Fruit fly (Drosophila melanogaster) whole organism, embryonic: ENCODE data around the gene UQCR-14.
A peak's percentile ranks its signal among the peaks of the same experiment; 100 is the strongest.

Source experiments
- Antp ChIP-seq: fragments of 200-800 bp; sonication (Bioruptor generic); optimal IDR thresholded peaks from 3 replicates; lab custom pipeline; 2016; ENCODE audit warnings: missing biosample characterization, missing genetic modification characterization
- Awh ChIP-seq: fragments of 200-800 bp; sonication (Bioruptor generic); IDR thresholded peaks from 2 replicates; pipeline ENCODE4, ENCODE4 v1.3.6; 2022; ENCODE audit warnings: missing biosample characterization, missing genetic modification characterization
- BEAF-32 ChIP-seq: fragments of 200-800 bp; sonication (Bioruptor generic); optimal IDR thresholded peaks from 3 replicates; lab custom pipeline; 2017; ENCODE audit warnings: missing biosample characterization, missing genetic modification characterization, mild to moderate bottlenecking, moderate library complexity, missing genetic modification reagents
- Bgb ChIP-seq: fragments of 200-800 bp; sonication (Bioruptor generic); IDR thresholded peaks from 2 replicates; pipeline ENCODE4 v1.3.6; 2022; ENCODE audit warnings: missing biosample characterization, missing genetic modification characterization; ENCODE audit not compliant: partially characterized antibody
- CG10147 ChIP-seq: fragments of 200-800 bp; sonication (Bioruptor generic); optimal IDR thresholded peaks from 2 replicates; lab custom pipeline; 2019; ENCODE audit warnings: missing biosample characterization, mild to moderate bottlenecking, missing genetic modification characterization, moderate library complexity
- CG1024 ChIP-seq: fragments of 200-800 bp; sonication (Bioruptor generic); IDR thresholded peaks from 2 replicates; pipeline ENCODE4 v1.3.6; 2022; ENCODE audit warnings: missing biosample characterization, missing genetic modification characterization
- CG10462 ChIP-seq: fragments of 200-800 bp; sonication (Bioruptor generic); optimal IDR thresholded peaks from 2 replicates; lab custom pipeline; 2016; ENCODE audit warnings: missing biosample characterization, missing genetic modification characterization
- CG10543 ChIP-seq: fragments of 200-800 bp; sonication (Bioruptor generic); optimal IDR thresholded peaks from 3 replicates; lab custom pipeline; 2017; ENCODE audit warnings: missing biosample characterization, mild to moderate bottlenecking, missing genetic modification characterization, moderate library complexity
- CG10654 ChIP-seq: fragments of 200-800 bp; sonication (Bioruptor generic); optimal IDR thresholded peaks from 2 replicates; lab custom pipeline; 2016; ENCODE audit warnings: missing biosample characterization, missing genetic modification characterization
- CG11695 ChIP-seq: fragments of 200-800 bp; sonication (Bioruptor generic); IDR thresholded peaks from 3 replicates; pipeline ENCODE4 v1.3.6; 2022; ENCODE audit warnings: missing biosample characterization, missing genetic modification characterization
- CG12391 ChIP-seq: fragments of 200-800 bp; sonication (Bioruptor generic); optimal IDR thresholded peaks from 3 replicates; lab custom pipeline; 2018; ENCODE audit warnings: missing biosample characterization, mild to moderate bottlenecking, missing genetic modification characterization, moderate library complexity
- CG14710 ChIP-seq: fragments of 200-800 bp; sonication (Bioruptor generic); optimal IDR thresholded peaks from 3 replicates; lab custom pipeline; 2019; ENCODE audit warnings: missing biosample characterization, mild to moderate bottlenecking, missing genetic modification characterization, moderate library complexity
- CG15479 ChIP-seq: fragments of 200-800 bp; sonication (Bioruptor generic); optimal IDR thresholded peaks from 3 replicates; lab custom pipeline; 2019; ENCODE audit warnings: missing biosample characterization, mild to moderate bottlenecking, missing genetic modification characterization, moderate library complexity
- CG1603 ChIP-seq: fragments of 200-800 bp; sonication (Bioruptor generic); optimal IDR thresholded peaks from 2 replicates; lab custom pipeline; 2019; ENCODE audit warnings: missing biosample characterization, mild to moderate bottlenecking, missing genetic modification characterization, moderate library complexity
- CG18011 ChIP-seq: fragments of 200-800 bp; sonication (Bioruptor generic); optimal IDR thresholded peaks from 2 replicates; lab custom pipeline; 2017; ENCODE audit warnings: missing biosample characterization, missing genetic modification characterization, mild to moderate bottlenecking, moderate library complexity, missing genotype
- CG2116 ChIP-seq: fragments of 200-800 bp; sonication (Bioruptor generic); optimal IDR thresholded peaks from 3 replicates; lab custom pipeline; 2018; ENCODE audit warnings: missing biosample characterization, mild to moderate bottlenecking, missing genetic modification characterization
- CG2120 ChIP-seq: fragments of 200-800 bp; sonication (Bioruptor generic); optimal IDR thresholded peaks from 3 replicates; lab custom pipeline; 2016; ENCODE audit warnings: missing biosample characterization, missing genetic modification characterization
- CG2712 ChIP-seq: fragments of 200-800 bp; optimal IDR thresholded peaks from 3 replicates; lab custom pipeline; 2019; ENCODE audit warnings: missing biosample characterization, mild to moderate bottlenecking, missing genetic modification characterization, moderate library complexity
- CG31441 ChIP-seq: fragments of 200-800 bp; sonication (Bioruptor generic); IDR thresholded peaks from 2 replicates; pipeline ENCODE4 v1.3.6; 2022; ENCODE audit warnings: missing biosample characterization, missing genetic modification characterization
- CG32767 ChIP-seq: fragments of 200-800 bp; sonication (Bioruptor generic); IDR thresholded peaks from 2 replicates; pipeline ENCODE4 v1.3.6; 2022; ENCODE audit warnings: missing biosample characterization, missing genetic modification characterization
- CG4707 ChIP-seq: fragments of 200-800 bp; sonication (Bioruptor generic); optimal IDR thresholded peaks from 2 replicates; lab custom pipeline; 2018; ENCODE audit warnings: missing biosample characterization, mild to moderate bottlenecking, missing genetic modification characterization, moderate library complexity
- CG8944 ChIP-seq: fragments of 200-800 bp; sonication (Bioruptor generic); optimal IDR thresholded peaks from 3 replicates; lab custom pipeline; 2016; ENCODE audit warnings: missing biosample characterization, missing genetic modification characterization
- D ChIP-seq, 2 experiments: fragments of 200-800 bp in 1 of 2; fragments of >200 bp in 1 of 2; sonication (Bioruptor generic) in 1 of 2; optimal IDR thresholded peaks; 2 replicates in 1 of 2; 3 replicates in 1 of 2; lab custom pipeline; 2017; ENCODE audit warnings: mild to moderate bottlenecking in 1 of 2, missing biosample characterization in 1 of 2, missing genetic modification characterization in 1 of 2, missing genetic modification reagents in 1 of 2
- Dbx ChIP-seq: fragments of 200-800 bp; sonication (Bioruptor generic); IDR thresholded peaks from 3 replicates; pipeline ENCODE4 v1.3.6; 2022; ENCODE audit warnings: missing biosample characterization, missing genetic modification characterization
- Dip3 ChIP-seq: fragments of 200-800 bp; sonication (Bioruptor generic); optimal IDR thresholded peaks from 3 replicates; lab custom pipeline; 2016; ENCODE audit warnings: missing biosample characterization, missing genetic modification characterization
- Doc2 ChIP-seq: fragments of 200-800 bp; sonication (Bioruptor generic); IDR thresholded peaks from 2 replicates; pipeline ENCODE4 v1.3.6; 2022; ENCODE audit warnings: missing biosample characterization, missing genetic modification characterization
- E2f2 ChIP-seq: fragments of 200-800 bp; sonication (Bioruptor generic); IDR thresholded peaks from 2 replicates; pipeline ENCODE4 v1.3.6; 2022; ENCODE audit warnings: missing biosample characterization, missing genetic modification characterization
- Ets97D ChIP-seq: fragments of 200-800 bp; sonication (Bioruptor generic); optimal IDR thresholded peaks from 3 replicates; lab custom pipeline; 2016; ENCODE audit warnings: missing biosample characterization, missing genetic modification characterization
- Fer2 ChIP-seq: fragments of 200-800 bp; sonication (Bioruptor generic); optimal IDR thresholded peaks from 2 replicates; lab custom pipeline; 2018; ENCODE audit warnings: missing biosample characterization, mild to moderate bottlenecking, missing genetic modification characterization, moderate library complexity
- HLH4C ChIP-seq: fragments of 200-800 bp; sonication (Bioruptor generic); IDR thresholded peaks from 3 replicates; pipeline ENCODE4 v1.3.6; 2022; ENCODE audit warnings: missing biosample characterization, missing genetic modification characterization; ENCODE audit not compliant: partially characterized antibody
- Hr3 ChIP-seq: fragments of 200-800 bp; sonication (Bioruptor generic); optimal IDR thresholded peaks from 3 replicates; lab custom pipeline; 2016; ENCODE audit warnings: missing biosample characterization, missing genetic modification characterization
- Hr51 ChIP-seq, 2 experiments: fragments of 200-800 bp; sonication (Bioruptor generic); optimal IDR thresholded peaks; 2 replicates in 1 of 2; 3 replicates in 1 of 2; lab custom pipeline; 2016 to 2018; ENCODE audit warnings: missing biosample characterization in 2 of 2, missing genetic modification characterization in 2 of 2, mild to moderate bottlenecking in 1 of 2, moderate library complexity in 1 of 2
- MBD-R2 ChIP-seq: fragments of 200-800 bp; sonication (Bioruptor generic); IDR thresholded peaks from 2 replicates; pipeline ENCODE4 v1.3.6; 2022; ENCODE audit warnings: missing biosample characterization, missing genetic modification characterization
- Meics ChIP-seq: fragments of 200-800 bp; sonication (Bioruptor generic); optimal IDR thresholded peaks from 2 replicates; lab custom pipeline; 2017; ENCODE audit warnings: missing biosample characterization, mild to moderate bottlenecking, missing genetic modification characterization
- Ptx1 ChIP-seq: fragments of 200-800 bp; sonication (Bioruptor generic); IDR thresholded peaks from 2 replicates; pipeline ENCODE4 v1.3.6; 2022; ENCODE audit warnings: missing biosample characterization, missing genetic modification characterization
- Taf1 ChIP-seq: fragments of 200-800 bp; sonication (Bioruptor generic); IDR thresholded peaks from 2 replicates; pipeline ENCODE4 v1.3.6; 2022; ENCODE audit warnings: missing biosample characterization, missing genetic modification characterization
- YL-1 ChIP-seq: fragments of 200-800 bp; sonication (Bioruptor generic); optimal IDR thresholded peaks from 3 replicates; lab custom pipeline; 2017; ENCODE audit warnings: missing biosample characterization, mild to moderate bottlenecking, missing genetic modification characterization
- amos ChIP-seq: fragments of 200-800 bp; sonication (Bioruptor generic); IDR thresholded peaks from 2 replicates; pipeline ENCODE4 v1.3.6; 2022; ENCODE audit warnings: missing biosample characterization, missing genetic modification characterization; ENCODE audit not compliant: partially characterized antibody
- ara ChIP-seq: fragments of 200-800 bp; sonication (Bioruptor generic); IDR thresholded peaks from 2 replicates; pipeline ENCODE4 v1.3.6; 2022; ENCODE audit warnings: missing biosample characterization, missing genetic modification characterization
- bigmax ChIP-seq: fragments of 200-800 bp; sonication (Bioruptor generic); optimal IDR thresholded peaks from 2 replicates; lab custom pipeline; 2018; ENCODE audit warnings: missing biosample characterization, mild to moderate bottlenecking, missing genetic modification characterization
- eve ChIP-seq, 2 experiments: fragments of >200 bp; optimal IDR thresholded peaks; 2 replicates each; lab custom pipeline; 2017; ENCODE audit warnings: missing biosample characterization in 2 of 2, missing genetic modification characterization in 2 of 2
- fd3F ChIP-seq: fragments of 200-800 bp; sonication (Bioruptor generic); optimal IDR thresholded peaks from 2 replicates; lab custom pipeline; 2018; ENCODE audit warnings: missing biosample characterization, mild to moderate bottlenecking, missing genetic modification characterization, moderate library complexity
- knrl ChIP-seq: fragments of 200-800 bp; sonication (Bioruptor generic); IDR thresholded peaks from 3 replicates; pipeline ENCODE4 v1.3.6; 2022; ENCODE audit warnings: missing biosample characterization, missing genetic modification characterization; ENCODE audit not compliant: partially characterized antibody
- nmo ChIP-seq: fragments of 200-800 bp; sonication (Bioruptor generic); optimal IDR thresholded peaks from 2 replicates; lab custom pipeline; 2018; ENCODE audit warnings: missing biosample characterization, mild to moderate bottlenecking, missing genetic modification characterization, moderate library complexity
- prd ChIP-seq, 3 experiments: fragments of >200 bp in 2 of 3; fragments of 200-800 bp in 1 of 3; sonication (Bioruptor generic) in 1 of 3; optimal IDR thresholded peaks in 2 of 3; IDR thresholded peaks in 1 of 3; 2 replicates in 2 of 3; 3 replicates in 1 of 3; pipeline versions ENCODE4 v1.3.6 to Lab custom; 2017 to 2022; ENCODE audit warnings: missing biosample characterization in 1 of 3, missing genetic modification characterization in 1 of 3
- scrt ChIP-seq: fragments of 200-800 bp; sonication (Bioruptor generic); optimal IDR thresholded peaks from 2 replicates; lab custom pipeline; 2018; ENCODE audit warnings: missing biosample characterization, mild to moderate bottlenecking, missing genetic modification characterization, moderate library complexity
- sd ChIP-seq: fragments of 200-800 bp; sonication (Bioruptor generic); optimal IDR thresholded peaks from 3 replicates; lab custom pipeline; 2018; ENCODE audit warnings: missing biosample characterization, mild to moderate bottlenecking, missing genetic modification characterization, moderate library complexity
- unc-4 ChIP-seq: fragments of 200-800 bp; sonication (Bioruptor generic); IDR thresholded peaks from 2 replicates; pipeline ENCODE4 v1.3.6; 2022; ENCODE audit warnings: missing biosample characterization, missing genetic modification characterization; ENCODE audit not compliant: partially characterized antibody

The UQCR-14 gene

dm6 chrX:16288492-16288964, 2.4 kb downstream of the UQCR-14 start, which contains the start of the genes CG32576 and caz (continued):
- TF ChIP-seq Hr51 (GFP tag; optimal IDR thresholded peaks at IDR 0.05; lab: Kevin White, UChicago) (peak in 1 of 2 experiments; percentile 19), Dbx (no peak; the same call in 2 of the 3 replicates), fd3F (GFP tag; lab: Kevin White, UChicago) (peak; percentile 13), sd (tag; lab: Kevin White, UChicago) (peak; percentile 81), HLH4C (GFP tag; lab: Robert Waterston, UW) (peak; percentile 55; the same call in 2 of the 3 replicates), CG2116 (GFP tag; lab: Kevin White, UChicago) (peak; percentile 95), Bgb (peak; percentile 35), Taf1 (GFP tag; lab: Robert Waterston, UW) (0 out of 2 replicates have a peak, but pooled peaks have one; percentile 42), amos (peak; percentile 64), nmo (GFP tag; lab: Kevin White, UChicago) (peak; percentile 57), YL-1 (GFP tag; lab: Kevin White, UChicago) (peak; percentile 84), knrl (GFP tag; lab: Robert Waterston, UW) (peak; percentile 79), Dip3 (peak; percentile 7), Hr3 (GFP tag; lab: Kevin White, UChicago) (peak; percentile 37), MBD-R2 (peak; percentile 73), CG1024 (no peak), Antp (peak; percentile 24), E2f2 (GFP tag; lab: Robert Waterston, UW) (peak; percentile 51; the same call in 1 of the 2 replicates), CG14710 (peak; percentile 81), bigmax (GFP tag; lab: Kevin White, UChicago) (no peak), CG18011 (GFP tag; lab: Kevin White, UChicago) (peak; percentile 40), CG2120 (GFP tag; lab: Kevin White, UChicago) (peak; percentile 57), CG4707 (GFP tag; lab: Kevin White, UChicago) (no peak), CG12391 (peak; percentile 61), CG8944 (GFP tag; lab: Kevin White, UChicago) (no peak), D (optimal IDR thresholded peaks at IDR 0.05; lab: Kevin White, UChicago) (no peak), D (GFP tag; optimal IDR thresholded peaks at IDR 0.05; lab: Kevin White, UChicago) (peak; percentile 23), ara (GFP tag; lab: Robert Waterston, UW) (no peak), Ptx1 (GFP tag; lab: Robert Waterston, UW) (no peak), CG15479 (no peak), CG32767 (0 out of 2 replicates have a peak, but pooled peaks have one; percentile 20), CG10462 (GFP tag; lab: Kevin White, UChicago) (no peak), CG10543 (GFP tag; lab: Kevin White, UChicago) (peak; percentile 74), eve (GFP tag; optimal IDR thresholded peaks at IDR 0.05; lab: Kevin White, UChicago) (peak in 1 of 2 experiments; percentile 82), CG2712 (tag; lab: Kevin White, UChicago) (peak; percentile 47), CG11695 (no peak), Ets97D (GFP tag; lab: Kevin White, UChicago) (peak; percentile 29), CG10147 (GFP tag; lab: Kevin White, UChicago) (peak; percentile 22), CG31441 (GFP tag; lab: Robert Waterston, UW) (no peak; the same call in none of the 2 replicates), CG1603 (peak; percentile 23), Meics (GFP tag; lab: Kevin White, UChicago) (peak; percentile 33), unc-4 (GFP tag; lab: Robert Waterston, UW) (peak; percentile 73), Doc2 (GFP tag; lab: Robert Waterston, UW) (no peak), prd (optimal IDR thresholded peaks at IDR 0.05; lab: Kevin White, UChicago) (no peak), prd (GFP tag; IDR thresholded peaks at IDR 0.05; lab: Robert Waterston, UW) (peak; percentile 42; the same call in 1 of the 3 replicates), CG10654 (peak; percentile 6), Fer2 (peak; percentile 37), scrt (GFP tag; lab: Kevin White, UChicago) (no peak), Awh (GFP tag; lab: Robert Waterston, UW) (no peak), BEAF-32 (GFP tag; lab: Kevin White, UChicago) (peak; percentile 80)
